Fruit fly (Drosophila melanogaster): ENCODE data around the gene CG42587.

Gene CG42587

dm6 chr2L:14712245-14712644 lies 32.8 kb downstream of the CG42587 start, which contains the start of gene CG15282 (continued):
- TF ChIP-seq abd-A (tag; optimal IDR thresholded peaks at IDR 0.05) (peak; percentile 67), dysf (GFP tag; IDR thresholded peaks at IDR 0.05) (no peak), Usf (GFP tag; optimal IDR thresholded peaks at IDR 0.05) (no peak), Mes4 (GFP tag; optimal IDR thresholded peaks at IDR 0.05) (no peak), sqz (GFP tag; optimal IDR thresholded peaks at IDR 0.05) (peak; percentile 8), Hsf (GFP tag; optimal IDR thresholded peaks at IDR 0.05) (no peak), CG7987 (GFP tag; optimal IDR thresholded peaks at IDR 0.05) (peak; percentile 90), otp (GFP tag; IDR thresholded peaks at IDR 0.05) (no peak), CG32532 (GFP tag; IDR thresholded peaks at IDR 0.05) (no peak), hkb (optimal IDR thresholded peaks at IDR 0.05) (no peak), hkb (GFP tag; IDR thresholded peaks at IDR 0.05) (no peak), CG16813 (GFP tag; IDR thresholded peaks at IDR 0.05; ENCODE audit: partially characterized antibody) (no peak), CG11085 (GFP tag; IDR thresholded peaks at IDR 0.05) (no peak), dmrt11E (tag; optimal IDR thresholded peaks at IDR 0.05) (no peak), CG6765 (GFP tag; optimal IDR thresholded peaks at IDR 0.05) (no peak), ara (GFP tag; IDR thresholded peaks at IDR 0.05) (no peak), D (optimal IDR thresholded peaks at IDR 0.05) (no peak), D (GFP tag; optimal IDR thresholded peaks at IDR 0.05) (no peak), lab (GFP tag; optimal IDR thresholded peaks at IDR 0.05) (no peak), trh (GFP tag; optimal IDR thresholded peaks at IDR 0.05) (no peak), Nf-YA (GFP tag; IDR thresholded peaks at IDR 0.05) (no peak), Eip74EF (GFP tag; optimal IDR thresholded peaks at IDR 0.05) (peak in 1 of 2 experiments; percentile 1), NFAT (GFP tag; IDR thresholded peaks at IDR 0.05) (no peak), ewg (GFP tag; optimal IDR thresholded peaks at IDR 0.05) (no peak), BEAF-32 (GFP tag; optimal IDR thresholded peaks at IDR 0.05) (no peak), zfh1 (GFP tag; IDR thresholded peaks at IDR 0.05) (no peak), dan (GFP tag; IDR thresholded peaks at IDR 0.05) (no peak), CG14050 (GFP tag; IDR thresholded peaks at IDR 0.05) (no peak), Hr78 (GFP tag; optimal IDR thresholded peaks at IDR 0.05) (no peak), HLH4C (GFP tag; IDR thresholded peaks at IDR 0.05; ENCODE audit: partially characterized antibody) (no peak), CkIIα-i1 (GFP tag; IDR thresholded peaks at IDR 0.05) (no peak), CG8924 (tag; optimal IDR thresholded peaks at IDR 0.05) (no peak), CG12942 (GFP tag; optimal IDR thresholded peaks at IDR 0.05) (no peak), ttk (GFP tag; IDR thresholded peaks at IDR 0.05) (no peak), vnd (GFP tag; IDR thresholded peaks at IDR 0.05; ENCODE audit: partially characterized antibody) (no peak), CG17361 (GFP tag; IDR thresholded peaks at IDR 0.05) (no peak), phol (tag; optimal IDR thresholded peaks at IDR 0.05) (no peak), emc (GFP tag; optimal IDR thresholded peaks at IDR 0.05) (no peak), Lim3 (GFP tag; IDR thresholded peaks at IDR 0.05) (no peak)

DNA sequence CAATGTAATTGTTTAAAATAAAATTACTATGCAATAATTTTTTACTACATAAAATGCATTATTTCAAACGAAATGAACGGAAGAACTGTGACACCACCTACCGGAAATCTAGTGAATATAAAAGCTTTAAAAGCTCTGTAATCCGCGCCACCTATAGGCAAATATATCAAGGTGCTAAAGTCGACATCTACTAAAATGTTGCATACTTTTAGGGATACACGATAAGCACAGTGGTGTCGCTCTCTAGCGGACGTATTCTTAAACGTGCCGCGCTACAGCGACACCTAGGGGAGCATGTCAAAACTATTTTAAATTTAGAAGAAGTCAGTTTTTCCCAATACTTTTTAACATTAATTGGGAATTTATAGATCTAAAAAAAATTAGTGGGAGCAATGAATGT lies 38.8 kb downstream of the CG42587 start:
- TF ChIP-seq dpn (GFP tag; optimal IDR thresholded peaks at IDR 0.05): peak; percentile 74 to 87
- no peak for TF ChIP-seq CG2889 (GFP tag; IDR thresholded peaks at IDR 0.05)
- TF ChIP-seq E2f2 (GFP tag; IDR thresholded peaks at IDR 0.05): peak; percentile 60
- no peak for TF ChIP-seq corto (GFP tag; optimal IDR thresholded peaks at IDR 0.05)
- TF ChIP-seq vfl (GFP tag; optimal IDR thresholded peaks at IDR 0.05): no peak
- no peak for TF ChIP-seq sna (GFP tag; IDR thresholded peaks at IDR 0.05; ENCODE audit: partially characterized antibody)
- TF ChIP-seq Opbp (GFP tag; IDR thresholded peaks at IDR 0.05; ENCODE audit: partially characterized antibody): peak; percentile 35; the same call in 1 of the 3 replicates
- TF ChIP-seq CkIIα-i1 (GFP tag; IDR thresholded peaks at IDR 0.05): no peak
- TF ChIP-seq sim (GFP tag; IDR thresholded peaks at IDR 0.05): no peak
- peak; percentile 40; the same call in 1 of the 2 replicates for TF ChIP-seq CG7372 (GFP tag; IDR thresholded peaks at IDR 0.05)
- no peak for TF ChIP-seq CG42726 (GFP tag; IDR thresholded peaks at IDR 0.05; ENCODE audit: partially characterized antibody)
- no peak for TF ChIP-seq br (optimal IDR thresholded peaks at IDR 0.05)
- no peak for TF ChIP-seq CG8478 (optimal IDR thresholded peaks at IDR 0.05)
- TF ChIP-seq Hmx (GFP tag; optimal IDR thresholded peaks at IDR 0.05): peak; percentile 9
- TF ChIP-seq dm (GFP tag; optimal IDR thresholded peaks at IDR 0.05): peak; percentile 26
- peak in 1 of 2 experiments; percentile 30 for TF ChIP-seq bsh (GFP tag; optimal IDR thresholded peaks at IDR 0.05)

All from whole organism, embryonic.